Fruit fly (Drosophila melanogaster): Measurements from ENCODE around the gene CG14325.

Gene CG14325

dm6 chr3R:17645239-17645638, 18.3 kb downstream of the CG14325 start (continued):
- TF ChIP-seq esg (GFP tag; conservative IDR thresholded peaks at IDR 0.05) (no peak), CG3838 (GFP tag; optimal IDR thresholded peaks at IDR 0.05) (no peak), Dad (GFP tag; optimal IDR thresholded peaks at IDR 0.05) (no peak), TFAM (GFP tag; optimal IDR thresholded peaks at IDR 0.05) (no peak), CG2116 (GFP tag; optimal IDR thresholded peaks at IDR 0.05) (no peak), tll (GFP tag; optimal IDR thresholded peaks at IDR 0.05) (no peak), CG30431 (GFP tag; optimal IDR thresholded peaks at IDR 0.05) (no peak), ara (GFP tag; IDR thresholded peaks at IDR 0.05) (no peak), gcm2 (GFP tag; optimal IDR thresholded peaks at IDR 0.05) (no peak), Atf6 (GFP tag; IDR thresholded peaks at IDR 0.05) (no peak), Nf-YB (GFP tag; optimal IDR thresholded peaks at IDR 0.05) (no peak), Taf1 (GFP tag; IDR thresholded peaks at IDR 0.05) (no peak), cwo (GFP tag; optimal IDR thresholded peaks at IDR 0.05) (no peak), amos (GFP tag; IDR thresholded peaks at IDR 0.05; ENCODE audit: partially characterized antibody) (peak; percentile 42; the same call in 1 of the 2 replicates), CG3726 (GFP tag; IDR thresholded peaks at IDR 0.05) (no peak), CG4404 (GFP tag; IDR thresholded peaks at IDR 0.05) (no peak), CG4617 (GFP tag; optimal IDR thresholded peaks at IDR 0.05; ENCODE audit: borderline replicate concordance) (no peak), CG11696 (GFP tag; IDR thresholded peaks at IDR 0.05) (no peak), Opbp (GFP tag; IDR thresholded peaks at IDR 0.05; ENCODE audit: partially characterized antibody) (peak; percentile 67; the same call in 1 of the 3 replicates), Scr (GFP tag; IDR thresholded peaks at IDR 0.05; ENCODE audit: partially characterized antibody) (peak; percentile 53), CG2678 (tag; optimal IDR thresholded peaks at IDR 0.05) (peak; percentile 0), Blimp-1 (GFP tag; optimal IDR thresholded peaks at IDR 0.05) (no peak), h (optimal IDR thresholded peaks at IDR 0.05) (no peak), CG10979 (tag; optimal IDR thresholded peaks at IDR 0.05) (no peak), Eip74EF (GFP tag; optimal IDR thresholded peaks at IDR 0.05) (peak in 1 of 2 experiments; percentile 13), CG8944 (GFP tag; optimal IDR thresholded peaks at IDR 0.05) (no peak), Hmr (GFP tag; optimal IDR thresholded peaks at IDR 0.05) (no peak), CG42726 (GFP tag; IDR thresholded peaks at IDR 0.05; ENCODE audit: partially characterized antibody) (no peak), br (optimal IDR thresholded peaks at IDR 0.05) (no peak), crc (GFP tag; optimal IDR thresholded peaks at IDR 0.05) (no peak), ro (GFP tag; IDR thresholded peaks at IDR 0.05) (no peak), lmd (GFP tag; IDR thresholded peaks at IDR 0.05) (no peak), CG1233 (GFP tag; optimal IDR thresholded peaks at IDR 0.05) (no peak), CG13894 (tag; optimal IDR thresholded peaks at IDR 0.05) (no peak), CG15696 (tag; optimal IDR thresholded peaks at IDR 0.05) (no peak), CG16863 (GFP tag; optimal IDR thresholded peaks at IDR 0.05) (no peak), bab2 (GFP tag; optimal IDR thresholded peaks at IDR 0.05) (no peak), exex (tag; optimal IDR thresholded peaks at IDR 0.05) (peak; percentile 45), CG6689 (GFP tag; IDR thresholded peaks at IDR 0.05) (no peak), Oli (tag; optimal IDR thresholded peaks at IDR 0.05) (no peak), CG3281 (GFP tag; optimal IDR thresholded peaks at IDR 0.05) (no peak), Rfx (GFP tag; IDR thresholded peaks at IDR 0.05) (no peak), CG3065 (GFP tag; optimal IDR thresholded peaks at IDR 0.05) (no peak), Doc3 (GFP tag; IDR thresholded peaks at IDR 0.05; ENCODE audit: partially characterized antibody) (no peak), CG43689 (GFP tag; IDR thresholded peaks at IDR 0.05) (no peak), ac (GFP tag; optimal IDR thresholded peaks at IDR 0.05) (no peak), CG1024 (GFP tag; IDR thresholded peaks at IDR 0.05) (no peak), sd (tag; optimal IDR thresholded peaks at IDR 0.05) (peak; percentile 63), CG2202 (tag; optimal IDR thresholded peaks at IDR 0.05) (no peak), CG31388 (GFP tag; optimal IDR thresholded peaks at IDR 0.05) (no peak), pfk (GFP tag; optimal IDR thresholded peaks at IDR 0.05) (no peak)
